Worm (Caenorhabditis elegans) whole organism, young adult: ENCODE data around the gene C16B8.4.

Experiments
- B0019.2 ChIP-seq: fragments of 200-800 bp; sonication (Bioruptor generic); conservative IDR thresholded peaks from 2 replicates; pipeline ENCODE4 v1.3.6; 2022; ENCODE audit warnings: missing genetic modification reagents, missing genetic modification characterization, missing compliant biosample characterization
- B0336.3 ChIP-seq: fragments of 200-800 bp; sonication (Bioruptor generic); IDR thresholded peaks from 2 replicates; pipeline ENCODE4 v1.3.6; 2022; ENCODE audit warnings: missing genetic modification characterization, missing compliant biosample characterization
- D2030.7 ChIP-seq: fragments of 200-800 bp; sonication (Bioruptor generic); IDR thresholded peaks from 2 replicates; pipeline ENCODE4 v1.3.6; 2022; ENCODE audit warnings: missing genetic modification reagents, missing genetic modification characterization, missing compliant biosample characterization
- F22D6.2 ChIP-seq: sonication (generic microtip); optimal IDR thresholded peaks from 2 replicates; lab custom pipeline; 2016; ENCODE audit warnings: mild to moderate bottlenecking, missing genetic modification characterization, missing compliant biosample characterization
- F23B12.7 ChIP-seq: sonication (generic microtip); optimal IDR thresholded peaks from 2 replicates; lab custom pipeline; 2017; ENCODE audit warnings: missing genetic modification characterization, mild to moderate bottlenecking, missing compliant biosample characterization, antibody characterized with exemption, moderate library complexity; ENCODE audit not compliant: insufficient read depth
- F37B4.10 ChIP-seq: fragments of 200-800 bp; sonication (Bioruptor generic); IDR thresholded peaks from 2 replicates; pipeline ENCODE4 v1.3.6; 2022; ENCODE audit warnings: missing genetic modification characterization, missing compliant biosample characterization
- F39B2.1 ChIP-seq: fragments of 200-800 bp; sonication (Bioruptor generic); IDR thresholded peaks from 2 replicates; pipeline ENCODE4 v1.3.6; 2022; ENCODE audit warnings: missing genetic modification reagents, missing genetic modification characterization, missing compliant biosample characterization
- F57C9.4 ChIP-seq: sonication (generic microtip); optimal IDR thresholded peaks from 2 replicates; lab custom pipeline; 2017; ENCODE audit warnings: mild to moderate bottlenecking, missing genetic modification characterization, missing compliant biosample characterization
- K12H6.12 ChIP-seq: fragments of 200-800 bp; sonication (Bioruptor generic); optimal IDR thresholded peaks from 2 replicates; lab custom pipeline; 2018; ENCODE audit warnings: mild to moderate bottlenecking, missing genetic modification characterization, missing compliant biosample characterization
- Y53G8AR.9 ChIP-seq: fragments of 200-800 bp; sonication (Bioruptor generic); conservative IDR thresholded peaks from 2 replicates; pipeline ENCODE4 v1.3.6; 2022; ENCODE audit warnings: missing genetic modification reagents, missing genetic modification characterization, missing compliant biosample characterization
- Y56A3A.18 ChIP-seq: fragments of 200-800 bp; sonication (Bioruptor generic); IDR thresholded peaks from 2 replicates; pipeline ENCODE4 v1.3.6; 2022; ENCODE audit warnings: missing genetic modification reagents, missing genetic modification characterization, missing compliant biosample characterization
- Y79H2A.3 ChIP-seq: fragments of 200-800 bp; sonication (Bioruptor generic); conservative IDR thresholded peaks from 2 replicates; pipeline ENCODE4 v1.3.6; 2022; ENCODE audit warnings: missing genetic modification reagents, missing genetic modification characterization, missing compliant biosample characterization
- Y95B8A.8 ChIP-seq: fragments of 200-800 bp; sonication (Bioruptor generic); IDR thresholded peaks from 2 replicates; pipeline ENCODE4 v1.3.6; 2022; ENCODE audit warnings: missing genetic modification reagents, missing genetic modification characterization, missing compliant biosample characterization
- ama-1 ChIP-seq, 3 experiments: fragments of 150-350 bp in 1 of 3; sonication (generic microtip) in 2 of 3; optimal IDR thresholded peaks; 2 replicates each; lab custom pipeline; 2014 to 2018; ENCODE audit warnings: missing biosample characterization in 2 of 3, missing genetic modification characterization in 2 of 3, missing genetic modification reagents in 2 of 3
- aptf-2 ChIP-seq: fragments of 200-800 bp; sonication (Bioruptor generic); conservative IDR thresholded peaks from 2 replicates; pipeline ENCODE4 v1.3.6; 2022; ENCODE audit warnings: missing genetic modification reagents, missing genetic modification characterization, missing compliant biosample characterization
- attf-3 ChIP-seq: fragments of 200-800 bp; sonication (Bioruptor generic); conservative IDR thresholded peaks from 2 replicates; pipeline ENCODE4 v1.3.6; 2022; ENCODE audit warnings: missing genetic modification reagents, missing genetic modification characterization, missing compliant biosample characterization
- chd-7 ChIP-seq: sonication (generic microtip); optimal IDR thresholded peaks from 2 replicates; lab custom pipeline; 2016; ENCODE audit warnings: mild to moderate bottlenecking, missing genetic modification characterization, moderate library complexity, missing compliant biosample characterization
- egl-18 ChIP-seq: fragments of 200-800 bp; sonication (Bioruptor generic); IDR thresholded peaks from 2 replicates; pipeline ENCODE4 v1.3.6; 2022; ENCODE audit warnings: missing genetic modification reagents, missing genetic modification characterization, missing compliant biosample characterization
- egl-44 ChIP-seq: fragments of 200-800 bp; sonication (Bioruptor generic); IDR thresholded peaks from 2 replicates; pipeline ENCODE4 v1.3.6; 2022; ENCODE audit warnings: missing genetic modification reagents, missing genetic modification characterization, missing compliant biosample characterization
- ekl-4 ChIP-seq: fragments of 200-800 bp; sonication (Bioruptor generic); IDR thresholded peaks from 2 replicates; pipeline ENCODE4 v1.3.6; 2022; ENCODE audit warnings: missing genetic modification reagents, missing genetic modification characterization, missing compliant biosample characterization
- gei-17 ChIP-seq: fragments of 200-800 bp; sonication (Bioruptor generic); optimal IDR thresholded peaks from 2 replicates; lab custom pipeline; 2018; ENCODE audit warnings: mild to moderate bottlenecking, missing genetic modification characterization, missing compliant biosample characterization
- hrde-1 ChIP-seq: sonication (generic microtip); optimal IDR thresholded peaks from 2 replicates; lab custom pipeline; 2016; ENCODE audit warnings: missing genetic modification characterization, mild to moderate bottlenecking, missing compliant biosample characterization, moderate library complexity, missing genotype, missing genetic modification reagents, borderline replicate concordance
- let-526 ChIP-seq: fragments of 200-800 bp; sonication (Bioruptor generic); IDR thresholded peaks from 2 replicates; pipeline ENCODE4 v1.3.6; 2022; ENCODE audit warnings: missing genetic modification reagents, missing genetic modification characterization, missing compliant biosample characterization
- lin-26 ChIP-seq: fragments of 200-800 bp; sonication (Bioruptor generic); IDR thresholded peaks from 2 replicates; pipeline ENCODE4 v1.3.6; 2022; ENCODE audit warnings: missing genetic modification reagents, missing genetic modification characterization, missing compliant biosample characterization
- lin-35 ChIP-seq, 3 experiments: fragments of 150-350 bp in 2 of 3; sonication (generic microtip) in 1 of 3; optimal IDR thresholded peaks; 2 replicates each; lab custom pipeline; 2014 to 2018; ENCODE audit warnings: missing biosample characterization in 3 of 3, missing genetic modification characterization in 3 of 3, missing genetic modification reagents in 3 of 3
- lin-40 ChIP-seq: sonication (generic microtip); optimal IDR thresholded peaks from 2 replicates; lab custom pipeline; 2016; ENCODE audit warnings: missing genetic modification characterization, mild to moderate bottlenecking, missing compliant biosample characterization, missing genotype, missing genetic modification reagents
- lir-1 ChIP-seq: fragments of 200-800 bp; sonication (Bioruptor generic); conservative IDR thresholded peaks from 2 replicates; pipeline ENCODE4 v1.3.6; 2022; ENCODE audit warnings: missing genetic modification reagents, missing genetic modification characterization, missing compliant biosample characterization
- lsl-1 ChIP-seq: fragments of 200-800 bp; sonication (Bioruptor generic); optimal IDR thresholded peaks from 2 replicates; lab custom pipeline; 2018; ENCODE audit warnings: mild to moderate bottlenecking, missing genetic modification characterization, moderate library complexity, missing compliant biosample characterization
- lsy-27 ChIP-seq: sonication (generic microtip); optimal IDR thresholded peaks from 2 replicates; lab custom pipeline; 2017; ENCODE audit warnings: missing genetic modification characterization, mild to moderate bottlenecking, missing compliant biosample characterization, antibody characterized with exemption, missing genotype, borderline replicate concordance; ENCODE audit not compliant: insufficient read depth
- madf-10 ChIP-seq: sonication (generic microtip); optimal IDR thresholded peaks from 2 replicates; lab custom pipeline; 2016; ENCODE audit warnings: mild to moderate bottlenecking, missing genetic modification characterization, missing compliant biosample characterization
- madf-6 ChIP-seq: fragments of 200-800 bp; sonication (Bioruptor generic); IDR thresholded peaks from 2 replicates; pipeline ENCODE4 v1.3.6; 2022; ENCODE audit warnings: missing genetic modification reagents, missing genetic modification characterization, missing compliant biosample characterization
- mel-28 ChIP-seq: sonication (generic microtip); optimal IDR thresholded peaks from 2 replicates; lab custom pipeline; 2016; ENCODE audit warnings: borderline replicate concordance, mild to moderate bottlenecking, missing genetic modification characterization, missing compliant biosample characterization
- mes-4 ChIP-seq: sonication (generic microtip); optimal IDR thresholded peaks from 2 replicates; lab custom pipeline; 2016; ENCODE audit warnings: missing genotype, missing genetic modification characterization, missing compliant biosample characterization
- nhr-80 ChIP-seq: sonication (generic microtip); optimal IDR thresholded peaks from 2 replicates; lab custom pipeline; 2016; ENCODE audit warnings: missing genetic modification characterization, missing compliant biosample characterization
- rec-8 ChIP-seq, 2 experiments: sonication (generic microtip); optimal IDR thresholded peaks; 2 replicates each; lab custom pipeline; 2016; ENCODE audit warnings: mild to moderate bottlenecking in 2 of 2, missing genetic modification characterization in 2 of 2, missing genetic modification reagents in 2 of 2, missing genotype in 2 of 2, missing biosample characterization in 1 of 2, missing compliant biosample characterization in 1 of 2, moderate library complexity in 1 of 2
- sdz-38 ChIP-seq: sonication (generic microtip); optimal IDR thresholded peaks from 2 replicates; lab custom pipeline; 2016; ENCODE audit warnings: missing genotype, missing genetic modification characterization, missing compliant biosample characterization
- snpc-1.1 ChIP-seq: sonication (generic microtip); optimal IDR thresholded peaks from 2 replicates; lab custom pipeline; 2017; ENCODE audit warnings: missing genetic modification characterization, mild to moderate bottlenecking, missing compliant biosample characterization, antibody characterized with exemption, moderate library complexity, missing genotype, missing genetic modification reagents; ENCODE audit not compliant: insufficient read depth
- snpc-1.3 ChIP-seq: sonication (generic microtip); optimal IDR thresholded peaks from 2 replicates; lab custom pipeline; 2017; ENCODE audit warnings: missing genetic modification characterization, mild to moderate bottlenecking, missing compliant biosample characterization, antibody characterized with exemption, moderate library complexity, missing genotype, missing genetic modification reagents; ENCODE audit not compliant: insufficient read depth
- snpc-4 ChIP-seq, 5 experiments: fragments of 150-350 bp in 1 of 5; sonication (generic microtip) in 4 of 5; optimal IDR thresholded peaks; 2 replicates each; lab custom pipeline; 2014 to 2018; ENCODE audit warnings: missing genetic modification characterization in 5 of 5, missing biosample characterization in 3 of 5, antibody characterized with exemption in 2 of 5, mild to moderate bottlenecking in 2 of 5, missing compliant biosample characterization in 2 of 5, missing genotype in 2 of 5, moderate library complexity in 2 of 5, missing genetic modification reagents in 1 of 5
- tbp1 ChIP-seq: fragments of 200-800 bp; sonication (Bioruptor generic); optimal IDR thresholded peaks from 2 replicates; lab custom pipeline; 2018; ENCODE audit warnings: mild to moderate bottlenecking, missing genetic modification characterization, missing compliant biosample characterization
- tlf-1 ChIP-seq: fragments of 200-800 bp; sonication (Bioruptor generic); optimal IDR thresholded peaks from 2 replicates; lab custom pipeline; 2018; ENCODE audit warnings: mild to moderate bottlenecking, missing genetic modification characterization, missing compliant biosample characterization
- unc-62 ChIP-seq: fragments of 150-350 bp; optimal IDR thresholded peaks from 2 replicates; lab custom pipeline; 2014; ENCODE audit warnings: missing biosample characterization, missing genetic modification reagents, missing genetic modification characterization
- xnd-1 ChIP-seq: sonication (generic microtip); optimal IDR thresholded peaks from 2 replicates; lab custom pipeline; 2016; ENCODE audit warnings: missing genotype, missing genetic modification reagents, missing genetic modification characterization, missing compliant biosample characterization
- zfh-2 ChIP-seq: fragments of 200-800 bp; sonication (Bioruptor generic); conservative IDR thresholded peaks from 2 replicates; pipeline ENCODE4 v1.3.6; 2022; ENCODE audit warnings: missing genetic modification reagents, missing genetic modification characterization, missing compliant biosample characterization
- ztf-26 ChIP-seq: sonication (generic microtip); optimal IDR thresholded peaks from 2 replicates; lab custom pipeline; 2017; ENCODE audit warnings: missing genetic modification characterization, missing compliant biosample characterization

The C16B8.4 gene

DNA sequence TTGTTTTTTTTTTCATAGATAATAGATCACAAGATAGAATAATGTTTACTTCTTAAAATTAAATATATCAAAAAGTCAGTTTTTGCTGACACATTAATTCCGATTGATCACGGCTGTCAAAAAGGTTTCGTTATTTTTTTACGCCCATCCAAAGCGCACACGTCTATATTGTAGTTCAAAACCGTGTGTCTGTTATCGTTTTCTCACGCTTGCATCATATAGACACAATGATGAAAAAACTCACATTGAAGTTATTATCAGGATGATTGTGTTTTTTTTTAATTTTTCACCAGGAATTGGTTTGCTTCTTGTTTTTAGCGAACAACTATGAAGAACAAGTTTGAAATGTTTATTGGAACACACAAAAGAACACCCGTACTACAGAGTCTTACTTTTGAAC, 34.3 kb upstream of the C16B8.4 start (continued):
- TF ChIP-seq egl-18 (GFP tag; lab: Robert Waterston, UW): no peak
- TF ChIP-seq B0019.2 (GFP tag; lab: Robert Waterston, UW): no peak
- TF ChIP-seq F37B4.10: no peak
- TF ChIP-seq Y79H2A.3: no peak
- TF ChIP-seq F23B12.7: no peak
- peak; percentile 81 for TF ChIP-seq madf-10 (tag; lab: Kevin White, UChicago)
- no peak for TF ChIP-seq madf-6 (GFP tag; lab: Robert Waterston, UW)
- TF ChIP-seq F22D6.2 (tag; lab: Kevin White, UChicago): peak; percentile 19
- TF ChIP-seq K12H6.12 (tag; lab: Kevin White, UChicago): no peak
- no peak for TF ChIP-seq Y95B8A.8
- no peak for TF ChIP-seq F57C9.4 (tag; lab: Kevin White, UChicago)
- no peak for TF ChIP-seq let-526 (GFP tag; lab: Robert Waterston, UW)
- TF ChIP-seq lir-1: no peak
- no peak for TF ChIP-seq lsl-1
- no peak for TF ChIP-seq ekl-4 (GFP tag; lab: Robert Waterston, UW)
- TF ChIP-seq B0336.3 (GFP tag; lab: Robert Waterston, UW): no peak
- TF ChIP-seq egl-44 (GFP tag; lab: Robert Waterston, UW): no peak
- no peak for TF ChIP-seq ama-1 (optimal IDR thresholded peaks at IDR 0.05; lab: Kevin White, UChicago)
- peak in 1 of 2 experiments; percentile 9 for TF ChIP-seq ama-1 (GFP tag; optimal IDR thresholded peaks at IDR 0.05; lab: Kevin White, UChicago)
- TF ChIP-seq mel-28 (tag; lab: Kevin White, UChicago): no peak
- TF ChIP-seq tlf-1 (GFP tag; lab: Kevin White, UChicago): peak; percentile 32
- no peak for TF ChIP-seq sdz-38 (tag; lab: Kevin White, UChicago)
- no peak for TF ChIP-seq xnd-1 (tag; lab: Kevin White, UChicago)
- no peak for TF ChIP-seq D2030.7 (GFP tag; lab: Robert Waterston, UW)
- no peak for TF ChIP-seq lin-26
- TF ChIP-seq snpc-4 (GFP tag; optimal IDR thresholded peaks at IDR 0.05; lab: Kevin White, UChicago): no peak
- TF ChIP-seq snpc-4 (tag; optimal IDR thresholded peaks at IDR 0.05; lab: Kevin White, UChicago): peak in 1 of 4 experiments; percentile 8
- TF ChIP-seq Y53G8AR.9 (GFP tag; lab: Robert Waterston, UW): peak; percentile 36; the same call in 1 of the 2 replicates
- no peak for TF ChIP-seq rec-8 (tag; optimal IDR thresholded peaks at IDR 0.05; lab: Kevin White, UChicago)
- TF ChIP-seq tbp1: peak; percentile 40
- TF ChIP-seq unc-62 (GFP tag; lab: Kevin White, UChicago): no peak
- no peak for TF ChIP-seq F39B2.1 (GFP tag; lab: Robert Waterston, UW)
- no peak for TF ChIP-seq lin-35 (GFP tag; optimal IDR thresholded peaks at IDR 0.05; lab: Kevin White, UChicago)
- TF ChIP-seq aptf-2: no peak
- no peak for TF ChIP-seq snpc-1.3 (tag; lab: Kevin White, UChicago)
- TF ChIP-seq mes-4 (tag; lab: Kevin White, UChicago): no peak
- no peak for TF ChIP-seq lsy-27
- no peak for TF ChIP-seq chd-7 (tag; lab: Kevin White, UChicago)
- no peak for TF ChIP-seq zfh-2 (GFP tag; lab: Robert Waterston, UW)
- TF ChIP-seq Y56A3A.18 (GFP tag; lab: Robert Waterston, UW): 0 out of 2 replicates have a peak, but pooled peaks have one; percentile 61
- TF ChIP-seq snpc-1.1 (tag; lab: Kevin White, UChicago): no peak
- TF ChIP-seq ztf-26 (tag; lab: Kevin White, UChicago): peak; percentile 45
- TF ChIP-seq lin-40 (tag; lab: Kevin White, UChicago): peak; percentile 76
- TF ChIP-seq attf-3 (GFP tag; lab: Robert Waterston, UW): no peak
- TF ChIP-seq gei-17 (GFP tag; lab: Kevin White, UChicago): peak; percentile 13
- TF ChIP-seq nhr-80 (tag; lab: Kevin White, UChicago): peak; percentile 96
- TF ChIP-seq hrde-1 (tag; lab: Kevin White, UChicago): no peak
